Worm (Caenorhabditis elegans) whole organism, L4 larva: ENCODE results near the gene mak-1.

ENCODE experiments used
- D1046.2 ChIP-seq: fragments of 200-800 bp; sonication (Bioruptor generic); IDR thresholded peaks from 2 replicates; pipeline ENCODE4 v1.3.6; 2022; ENCODE audit warnings: missing genetic modification characterization, missing compliant biosample characterization
- F10B5.3 ChIP-seq: sonication (generic microtip); optimal IDR thresholded peaks from 2 replicates; lab custom pipeline; 2016; ENCODE audit warnings: mild to moderate bottlenecking, missing genetic modification characterization, missing compliant biosample characterization
- F26F4.8 ChIP-seq: fragments of 200-800 bp; sonication (Bioruptor generic); conservative IDR thresholded peaks from 2 replicates; pipeline ENCODE4 v1.3.6; 2022; ENCODE audit warnings: missing genetic modification characterization, missing compliant biosample characterization
- F37D6.2 ChIP-seq: sonication (generic microtip); optimal IDR thresholded peaks from 2 replicates; lab custom pipeline; 2016; ENCODE audit warnings: mild to moderate bottlenecking, missing genetic modification characterization, missing compliant biosample characterization
- F49E8.2 ChIP-seq: sonication (generic microtip); optimal IDR thresholded peaks from 2 replicates; lab custom pipeline; 2016; ENCODE audit warnings: missing compliant biosample characterization, mild to moderate bottlenecking, missing genetic modification characterization, borderline replicate concordance
- T20F7.1 ChIP-seq: fragments of 200-800 bp; sonication (Bioruptor generic); optimal IDR thresholded peaks from 2 replicates; lab custom pipeline; 2018; ENCODE audit warnings: mild to moderate bottlenecking, missing genetic modification characterization, missing compliant biosample characterization
- T26A8.4 ChIP-seq: fragments of 200-800 bp; sonication (Bioruptor generic); IDR thresholded peaks from 2 replicates; pipeline ENCODE4 v1.3.6; 2022; ENCODE audit warnings: missing genetic modification characterization, missing compliant biosample characterization
- Y75B8A.6 ChIP-seq: fragments of 200-800 bp; sonication (Bioruptor generic); IDR thresholded peaks from 2 replicates; pipeline ENCODE4 v1.3.6; 2022; ENCODE audit warnings: missing genetic modification reagents, missing genetic modification characterization, missing compliant biosample characterization
- ZK546.5 ChIP-seq, 2 experiments: sonication (generic microtip); optimal IDR thresholded peaks; 2 replicates each; lab custom pipeline; 2017; ENCODE audit warnings: missing biosample characterization in 2 of 2, missing genetic modification characterization in 2 of 2
- aha-1 ChIP-seq: fragments of 150-350 bp; peaks from one replicate; lab custom pipeline; 2014; ENCODE audit warnings: missing biosample characterization, missing genetic modification characterization
- ceh-20 ChIP-seq: fragments of 200-800 bp; sonication (Bioruptor generic); IDR thresholded peaks from 2 replicates; pipeline ENCODE4 v1.3.6; 2022; ENCODE audit warnings: missing genetic modification reagents, missing genetic modification characterization, missing compliant biosample characterization
- ceh-28 ChIP-seq: fragments of 150-350 bp; optimal IDR thresholded peaks from 2 replicates; lab custom pipeline; 2014; ENCODE audit warnings: missing biosample characterization, missing genetic modification reagents, missing genetic modification characterization
- ceh-82 ChIP-seq: sonication (generic microtip); optimal IDR thresholded peaks from 2 replicates; lab custom pipeline; 2017; ENCODE audit warnings: missing biosample characterization, missing genetic modification characterization
- ces-1 ChIP-seq: fragments of 150-350 bp; sonication (generic microtip); optimal IDR thresholded peaks from 4 replicates; lab custom pipeline; 2014; ENCODE audit warnings: missing biosample characterization, missing genetic modification reagents, missing genetic modification characterization
- cey-2 ChIP-seq: sonication (generic microtip); optimal IDR thresholded peaks from 3 replicates; lab custom pipeline; 2017; ENCODE audit warnings: missing genetic modification characterization, mild to moderate bottlenecking, missing compliant biosample characterization, antibody characterized with exemption, borderline replicate concordance; ENCODE audit not compliant: insufficient read depth
- ctbp-1 ChIP-seq: fragments of 200-800 bp; sonication (Bioruptor generic); IDR thresholded peaks from 2 replicates; pipeline ENCODE4 v1.3.6; 2022; ENCODE audit warnings: missing genetic modification reagents, missing genetic modification characterization, missing compliant biosample characterization
- daf-19 ChIP-seq: fragments of 200-800 bp; sonication (Bioruptor generic); conservative IDR thresholded peaks from 2 replicates; pipeline ENCODE4 v1.3.6; 2022; ENCODE audit warnings: missing genetic modification characterization, missing compliant biosample characterization
- daf-8 ChIP-seq: fragments of 200-800 bp; sonication (Bioruptor generic); IDR thresholded peaks from 2 replicates; pipeline ENCODE4 v1.3.6; 2022; ENCODE audit warnings: missing genetic modification characterization, missing compliant biosample characterization
- dmd-6 ChIP-seq: fragments of 200-800 bp; sonication (Bioruptor generic); IDR thresholded peaks from 2 replicates; pipeline ENCODE4 v1.3.6; 2022; ENCODE audit warnings: missing genetic modification reagents, missing genetic modification characterization, missing compliant biosample characterization
- dmd-8 ChIP-seq: fragments of 200-800 bp; sonication (Bioruptor generic); IDR thresholded peaks from 2 replicates; pipeline ENCODE4 v1.3.6; 2022; ENCODE audit warnings: missing genetic modification characterization, missing compliant biosample characterization
- dpl-1 ChIP-seq: fragments of 150-350 bp; optimal IDR thresholded peaks from 2 replicates; lab custom pipeline; 2014; ENCODE audit warnings: missing biosample characterization, missing genetic modification reagents, missing genetic modification characterization
- fos-1 ChIP-seq: fragments of 150-350 bp; optimal IDR thresholded peaks from 2 replicates; lab custom pipeline; 2014; ENCODE audit warnings: missing biosample characterization, missing genetic modification characterization
- gei-8 ChIP-seq: fragments of 200-800 bp; sonication (Bioruptor generic); optimal IDR thresholded peaks from 2 replicates; lab custom pipeline; 2018; ENCODE audit warnings: mild to moderate bottlenecking, missing genetic modification characterization, missing compliant biosample characterization
- hif-1 ChIP-seq, 2 experiments: sonication (generic microtip); optimal IDR thresholded peaks; 2 replicates each; lab custom pipeline; 2016 to 2017; ENCODE audit warnings: missing compliant biosample characterization in 2 of 2, missing genetic modification characterization in 2 of 2, missing genetic modification reagents in 2 of 2, missing genotype in 2 of 2, mild to moderate bottlenecking in 1 of 2
- hlh-11 ChIP-seq: fragments of 200-800 bp; sonication (Bioruptor generic); optimal IDR thresholded peaks from 2 replicates; lab custom pipeline; 2018; ENCODE audit warnings: mild to moderate bottlenecking, missing genetic modification characterization, missing compliant biosample characterization
- hlh-30 ChIP-seq: sonication (generic microtip); optimal IDR thresholded peaks from 2 replicates; lab custom pipeline; 2017; ENCODE audit warnings: antibody characterized with exemption, mild to moderate bottlenecking, missing genetic modification characterization, missing compliant biosample characterization; ENCODE audit not compliant: insufficient read depth
- hmg-1.1 ChIP-seq: fragments of 200-800 bp; sonication (Bioruptor generic); IDR thresholded peaks from 2 replicates; pipeline ENCODE4 v1.3.6; 2022; ENCODE audit warnings: missing genetic modification reagents, missing genetic modification characterization, missing compliant biosample characterization
- lin-13 ChIP-seq: fragments of 150-350 bp; optimal IDR thresholded peaks from 2 replicates; lab custom pipeline; 2014; ENCODE audit warnings: missing biosample characterization, missing genetic modification reagents, missing genetic modification characterization
- lir-3 ChIP-seq: sonication (generic microtip); optimal IDR thresholded peaks from 2 replicates; lab custom pipeline; 2016; ENCODE audit warnings: mild to moderate bottlenecking, missing genetic modification characterization, missing compliant biosample characterization
- lsy-2 ChIP-seq, 2 experiments: fragments of 150-350 bp in 1 of 2; sonication (generic microtip) in 1 of 2; optimal IDR thresholded peaks; 2 replicates each; lab custom pipeline; 2014 to 2017; ENCODE audit warnings: missing biosample characterization in 2 of 2, missing genetic modification characterization in 2 of 2
- madf-5 ChIP-seq, 2 experiments: fragments of 200-800 bp; sonication (Bioruptor generic); IDR thresholded peaks; 2 replicates each; pipeline ENCODE4 v1.3.6; 2022; ENCODE audit warnings: missing compliant biosample characterization in 2 of 2, missing genetic modification characterization in 2 of 2
- nhr-111 ChIP-seq: fragments of 200-800 bp; sonication (Bioruptor generic); optimal IDR thresholded peaks from 2 replicates; lab custom pipeline; 2018; ENCODE audit warnings: mild to moderate bottlenecking, missing genetic modification characterization, missing compliant biosample characterization
- nhr-237 ChIP-seq: sonication (generic microtip); optimal IDR thresholded peaks from 2 replicates; lab custom pipeline; 2017; ENCODE audit warnings: missing biosample characterization, missing genetic modification characterization
- nhr-25 ChIP-seq: sonication (generic microtip); optimal IDR thresholded peaks from 2 replicates; lab custom pipeline; 2017; ENCODE audit warnings: missing genetic modification characterization, mild to moderate bottlenecking, missing compliant biosample characterization, antibody characterized with exemption, moderate library complexity, borderline replicate concordance; ENCODE audit not compliant: insufficient read depth
- nhr-28 ChIP-seq: fragments of 150-350 bp; optimal IDR thresholded peaks from 2 replicates; lab custom pipeline; 2014; ENCODE audit warnings: missing biosample characterization, missing genetic modification characterization
- pqm-1 ChIP-seq: sonication (generic microtip); optimal IDR thresholded peaks from 2 replicates; lab custom pipeline; 2017; ENCODE audit warnings: missing biosample characterization, missing genetic modification characterization
- snpc-1.2 ChIP-seq: fragments of 200-800 bp; sonication (Bioruptor generic); IDR thresholded peaks from 2 replicates; pipeline ENCODE4 v1.3.6; 2022; ENCODE audit warnings: missing genetic modification reagents, missing genetic modification characterization, missing compliant biosample characterization
- spr-1 ChIP-seq: sonication (generic microtip); optimal IDR thresholded peaks from 2 replicates; lab custom pipeline; 2016; ENCODE audit warnings: mild to moderate bottlenecking, missing genetic modification characterization, missing compliant biosample characterization
- spr-3 ChIP-seq: fragments of 200-800 bp; sonication (Bioruptor generic); optimal IDR thresholded peaks from 2 replicates; lab custom pipeline; 2018; ENCODE audit warnings: mild to moderate bottlenecking, missing genetic modification characterization, missing compliant biosample characterization
- unc-39 ChIP-seq: sonication (generic microtip); optimal IDR thresholded peaks from 2 replicates; lab custom pipeline; 2017; ENCODE audit warnings: missing biosample characterization, missing genetic modification characterization
- unc-62 ChIP-seq, 3 experiments: fragments of 150-350 bp in 1 of 3; sonication (generic microtip); optimal IDR thresholded peaks in 2 of 3; peaks in 1 of 3; 1 replicate in 1 of 3; 2 replicates in 2 of 3; lab custom pipeline; 2014 to 2017; ENCODE audit warnings: missing biosample characterization in 3 of 3, missing genetic modification characterization in 3 of 3, missing genetic modification reagents in 3 of 3, missing genotype in 1 of 3
- zag-1 ChIP-seq: fragments of 150-350 bp; optimal IDR thresholded peaks from 2 replicates; lab custom pipeline; 2014; ENCODE audit warnings: missing biosample characterization, missing genetic modification characterization
- zfp-3 ChIP-seq: fragments of 200-800 bp; sonication (Bioruptor generic); conservative IDR thresholded peaks from 2 replicates; pipeline ENCODE4 v1.3.6; 2022; ENCODE audit warnings: missing genetic modification reagents, missing genetic modification characterization, missing compliant biosample characterization

Gene mak-1

DNA sequence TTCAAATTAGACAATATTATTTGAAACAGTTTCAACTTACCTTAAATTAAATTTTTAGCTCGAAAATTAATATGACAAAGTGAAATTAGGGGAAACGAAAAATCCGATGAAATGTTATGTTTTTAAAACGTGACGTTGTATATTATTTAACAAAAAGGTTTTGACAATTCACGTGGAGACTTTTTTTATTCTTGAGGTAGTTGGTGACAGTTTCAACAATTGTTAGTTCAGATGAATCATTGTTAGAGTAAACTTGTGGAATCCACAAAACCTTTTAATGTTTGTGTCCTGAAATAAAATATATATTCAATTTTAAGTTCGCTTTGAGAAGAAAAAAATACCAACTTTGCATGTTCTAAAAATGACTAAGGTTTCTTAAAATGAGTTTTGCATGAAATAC, 15.6 kb downstream of the mak-1 start, which contains the start of gene fut-1:
TSS of gene fut-1 (minus strand) at position 101 of the 400 bp plus-strand sequence.
- TF ChIP-seq nhr-25 (tag; lab: Kevin White, UChicago): no peak
- TF ChIP-seq dmd-8 (GFP tag; lab: Robert Waterston, UW): no peak
- no peak for TF ChIP-seq F10B5.3 (tag; lab: Kevin White, UChicago)
- no peak for TF ChIP-seq gei-8 (GFP tag; lab: Kevin White, UChicago)
- no peak for TF ChIP-seq lir-3 (tag; lab: Kevin White, UChicago)
- no peak for TF ChIP-seq spr-3
- TF ChIP-seq F49E8.2 (tag; lab: Kevin White, UChicago): no peak
- no peak for TF ChIP-seq nhr-111 (GFP tag; lab: Kevin White, UChicago)
- TF ChIP-seq D1046.2 (GFP tag; lab: Robert Waterston, UW): no peak
- no peak for TF ChIP-seq madf-5 (GFP tag; IDR thresholded peaks at IDR 0.05; lab: Robert Waterston, UW)
- no peak for TF ChIP-seq F37D6.2 (tag; lab: Kevin White, UChicago)
- TF ChIP-seq ces-1 (GFP tag; lab: Kevin White, UChicago): no peak
- TF ChIP-seq T26A8.4 (GFP tag; lab: Robert Waterston, UW): no peak

ce11 chrII:8761739-8762138, 17.9 kb downstream of the mak-1 start:
- no peak for TF ChIP-seq lsy-2 (tag; optimal IDR thresholded peaks at IDR 0.05; lab: Kevin White, UChicago)
- TF ChIP-seq nhr-28 (tag; lab: Kevin White, UChicago): peak; percentile 19
- no peak for TF ChIP-seq ctbp-1
- no peak for TF ChIP-seq Y75B8A.6
- peak; percentile 44 for TF ChIP-seq pqm-1 (tag; lab: Kevin White, UChicago)
- TF ChIP-seq hif-1 (tag; optimal IDR thresholded peaks at IDR 0.05; lab: Kevin White, UChicago): no peak
- 0 out of 2 replicates have a peak, but pooled peaks have one; percentile 15 for TF ChIP-seq dmd-6 (GFP tag; lab: Robert Waterston, UW)
- no peak for TF ChIP-seq ces-1 (GFP tag; lab: Kevin White, UChicago)
- TF ChIP-seq, all 104 proteins: peak for 3

- TF ChIP-seq ceh-82 (no peak), nhr-28 (tag; lab: Kevin White, UChicago) (peak; percentile 56), fos-1 (tag; lab: Kevin White, UChicago) (no peak), aha-1 (tag; lab: Kevin White, UChicago) (peak; percentile 68)
- TF ChIP-seq, all 104 proteins: peak for 2
These were observed 19.5 kb downstream of the mak-1 start for ce11 chrII:8763367-8763766.

ce11 chrII:8764332-8764731, 20.5 kb downstream of the mak-1 start:
- peak; percentile 8 for TF ChIP-seq aha-1 (tag; lab: Kevin White, UChicago)
- TF ChIP-seq zag-1 (tag; lab: Kevin White, UChicago): no peak
- no peak for TF ChIP-seq dmd-6 (GFP tag; lab: Robert Waterston, UW)
- TF ChIP-seq dpl-1 (GFP tag; lab: Kevin White, UChicago): no peak
- no peak for TF ChIP-seq zfp-3 (GFP tag; lab: Robert Waterston, UW)
- no peak for TF ChIP-seq ZK546.5 (tag; optimal IDR thresholded peaks at IDR 0.05; lab: Kevin White, UChicago)
- TF ChIP-seq snpc-1.2 (GFP tag; lab: Robert Waterston, UW): no peak
- no peak for TF ChIP-seq hlh-11 (tag; lab: Kevin White, UChicago)
- TF ChIP-seq nhr-25 (tag; lab: Kevin White, UChicago): no peak
- no peak for TF ChIP-seq lir-3 (tag; lab: Kevin White, UChicago)
- TF ChIP-seq lin-13 (GFP tag; lab: Kevin White, UChicago): no peak
- TF ChIP-seq F10B5.3 (tag; lab: Kevin White, UChicago): no peak
- TF ChIP-seq hmg-1.1 (GFP tag; lab: Robert Waterston, UW): no peak
- TF ChIP-seq hlh-30 (tag; lab: Kevin White, UChicago): peak; percentile 35
- no peak for TF ChIP-seq ceh-28 (tag; lab: Kevin White, UChicago)
- no peak for TF ChIP-seq ceh-20 (GFP tag; lab: Robert Waterston, UW)
- TF ChIP-seq cey-2: no peak
- no peak for TF ChIP-seq daf-19 (GFP tag; lab: Robert Waterston, UW)
- TF ChIP-seq nhr-237 (tag; lab: Kevin White, UChicago): no peak
- TF ChIP-seq unc-62 (GFP tag; optimal IDR thresholded peaks at IDR 0.05 in 1 of 2; lab: Kevin White, UChicago): peak in 1 of 2 experiments; percentile 13
- TF ChIP-seq unc-62 (tag; optimal IDR thresholded peaks at IDR 0.05; lab: Kevin White, UChicago): no peak
- no peak for TF ChIP-seq F26F4.8
- no peak for TF ChIP-seq daf-8 (GFP tag; lab: Robert Waterston, UW)
- no peak for TF ChIP-seq spr-1 (tag; lab: Kevin White, UChicago)
- no peak for TF ChIP-seq T20F7.1 (GFP tag; lab: Kevin White, UChicago)
- TF ChIP-seq unc-39 (tag; lab: Kevin White, UChicago): no peak
